Worm (Caenorhabditis elegans): ENCODE data around the gene ZC302.3.

ZC302.3 gene

DNA sequence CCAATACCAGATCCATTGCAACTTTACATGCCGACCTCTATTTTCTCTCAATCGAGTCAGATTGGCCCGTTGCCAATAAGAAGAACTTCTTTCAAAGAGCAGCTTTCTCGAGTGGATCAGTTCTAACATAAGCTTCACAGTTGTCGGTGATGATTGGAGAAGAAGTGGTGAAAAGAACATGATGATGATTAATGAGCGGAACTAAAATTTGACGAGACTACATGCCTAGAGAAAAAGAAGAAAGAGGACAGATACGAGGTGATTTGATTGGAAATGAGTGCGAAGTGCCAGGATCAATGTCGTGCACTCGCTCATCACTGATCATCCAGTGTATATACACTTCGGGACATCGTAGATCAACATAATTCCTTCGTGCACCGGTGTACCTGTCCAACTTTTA, 13.6 kb downstream of the ZC302.3 start (continued):
- TF ChIP-seq crh-2 (tag; optimal IDR thresholded peaks at IDR 0.05) (no peak), blmp-1 (tag; optimal IDR thresholded peaks at IDR 0.05; ENCODE audit: insufficient read depth) (no peak)

DNA sequence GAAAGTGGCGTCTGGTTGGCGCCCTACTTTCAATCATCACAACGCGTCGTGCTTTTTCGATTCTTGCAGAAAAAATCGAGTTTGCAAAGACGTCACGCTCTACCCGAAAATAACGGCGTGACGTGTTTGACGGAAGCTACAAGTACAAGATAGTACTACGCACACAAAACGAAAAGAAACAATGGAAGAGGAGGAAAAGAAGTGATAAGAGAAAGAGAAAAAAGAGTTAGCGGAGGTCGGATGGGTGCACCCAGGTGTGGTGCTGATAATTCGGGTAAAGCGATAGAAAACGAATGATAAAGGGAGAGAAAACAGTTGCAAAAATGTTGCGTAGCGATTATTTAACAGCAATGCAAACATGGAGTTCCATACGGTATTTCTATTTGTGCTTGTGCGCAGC, 14.6 kb downstream of the ZC302.3 start:
- no peak for TF ChIP-seq R02D3.7 (tag; optimal IDR thresholded peaks at IDR 0.05)
- TF ChIP-seq fos-1 (tag; optimal IDR thresholded peaks at IDR 0.05) = peak; percentile 76
- peak; percentile 73 for TF ChIP-seq sma-9 (GFP tag; optimal IDR thresholded peaks at IDR 0.05)
- no peak for TF ChIP-seq sma-9 (tag; optimal IDR thresholded peaks at IDR 0.05)
- TF ChIP-seq egl-27 (tag; optimal IDR thresholded peaks at IDR 0.05) = peak; percentile 8
- TF ChIP-seq sma-3 (GFP tag; optimal IDR thresholded peaks at IDR 0.05) = peak; percentile 32
- peak in 1 of 2 experiments; percentile 27 for TF ChIP-seq mdl-1 (tag; optimal IDR thresholded peaks at IDR 0.05)
- no peak for TF ChIP-seq C34F6.9 (tag; optimal IDR thresholded peaks at IDR 0.05)
- peak; percentile 33 for TF ChIP-seq gmeb-1 (tag; optimal IDR thresholded peaks at IDR 0.05)
- TF ChIP-seq F13H6.1 (tag; optimal IDR thresholded peaks at IDR 0.05) = peak; percentile 67
- TF ChIP-seq lin-13 (GFP tag; optimal IDR thresholded peaks at IDR 0.05) = no peak
- no peak for TF ChIP-seq ztf-11 (tag; optimal IDR thresholded peaks at IDR 0.05)
- no peak for TF ChIP-seq nhr-23 (tag; optimal IDR thresholded peaks at IDR 0.05)
- peak; percentile 52 for TF ChIP-seq crh-2 (tag; optimal IDR thresholded peaks at IDR 0.05)
- TF ChIP-seq dmd-4 (tag; optimal IDR thresholded peaks at IDR 0.05) = no peak
- TF ChIP-seq aly-2 (tag; optimal IDR thresholded peaks at IDR 0.05) = no peak
- TF ChIP-seq sem-4 (tag; optimal IDR thresholded peaks at IDR 0.05) = no peak
- TF ChIP-seq ceh-16 (tag; optimal IDR thresholded peaks at IDR 0.05) = no peak
- TF ChIP-seq unc-39 (tag; optimal IDR thresholded peaks at IDR 0.05) = no peak
- peak; percentile 28 for TF ChIP-seq nhr-129 (tag; optimal IDR thresholded peaks at IDR 0.05)

- no peak for TF ChIP-seq sem-4 (tag; optimal IDR thresholded peaks at IDR 0.05)
- peak; percentile 15 for TF ChIP-seq nhr-25 (tag; optimal IDR thresholded peaks at IDR 0.05)
Observed at ce11 chrV:10725424-10725951, 15.8 kb downstream of the ZC302.3 start.

DNA sequence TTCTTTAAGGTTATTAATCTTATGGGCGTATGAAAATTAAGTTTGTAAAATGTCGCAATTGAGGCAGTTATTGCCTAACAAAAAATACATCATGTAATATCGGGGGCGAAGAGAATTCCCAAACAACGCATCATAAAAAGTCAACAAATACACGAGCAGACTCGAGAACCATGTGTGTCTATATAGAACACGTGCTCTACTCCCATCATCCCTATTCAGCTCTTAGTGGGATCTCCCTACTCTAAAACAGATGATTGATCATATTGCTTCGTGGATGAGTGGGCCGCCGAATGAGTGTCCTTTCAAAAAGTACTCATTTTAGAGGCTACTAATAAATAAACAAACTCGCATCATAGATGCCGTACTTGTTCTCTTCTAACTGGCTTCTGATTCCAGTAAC, 16.8 kb downstream of the ZC302.3 start:
- TF ChIP-seq C34F6.9 (tag; optimal IDR thresholded peaks at IDR 0.05) = no peak
- peak; percentile 46 for TF ChIP-seq sma-9 (GFP tag; optimal IDR thresholded peaks at IDR 0.05)
- no peak for TF ChIP-seq sma-9 (tag; optimal IDR thresholded peaks at IDR 0.05)
- no peak for TF ChIP-seq mdl-1 (tag; optimal IDR thresholded peaks at IDR 0.05)
- no peak for TF ChIP-seq skn-1 (tag; optimal IDR thresholded peaks at IDR 0.05)
- no peak for TF ChIP-seq nhr-10 (tag; optimal IDR thresholded peaks at IDR 0.05)
- no peak for TF ChIP-seq aly-2 (tag; optimal IDR thresholded peaks at IDR 0.05)
- no peak for TF ChIP-seq R02D3.7 (tag; optimal IDR thresholded peaks at IDR 0.05)
- TF ChIP-seq nhr-21 (tag; optimal IDR thresholded peaks at IDR 0.05) = no peak
- no peak for TF ChIP-seq peb-1 (tag; optimal IDR thresholded peaks at IDR 0.05)
- TF ChIP-seq ZK546.5 (tag; optimal IDR thresholded peaks at IDR 0.05) = no peak
- TF ChIP-seq nhr-129 (tag; optimal IDR thresholded peaks at IDR 0.05) = peak; percentile 6

ce11 chrV:10723583-10723982, 17.7 kb downstream of the ZC302.3 start:
- TF ChIP-seq nhr-10 (tag; optimal IDR thresholded peaks at IDR 0.05) (no peak), ztf-1 (GFP tag; conservative IDR thresholded peaks at IDR 0.05) (no peak), ztf-4 (tag; optimal IDR thresholded peaks at IDR 0.05) (no peak), skn-1 (tag; optimal IDR thresholded peaks at IDR 0.05) (no peak)

ce11 chrV:10723181-10723580, 18.1 kb downstream of the ZC302.3 start:
- TF ChIP-seq ceh-16 (tag; optimal IDR thresholded peaks at IDR 0.05) (no peak), egl-27 (tag; optimal IDR thresholded peaks at IDR 0.05) (no peak), nhr-21 (tag; optimal IDR thresholded peaks at IDR 0.05) (no peak), C34F6.9 (tag; optimal IDR thresholded peaks at IDR 0.05) (peak; percentile 24), lsy-2 (tag; optimal IDR thresholded peaks at IDR 0.05) (peak in 1 of 2 experiments; percentile 30), crh-2 (tag; optimal IDR thresholded peaks at IDR 0.05) (peak; percentile 20), nhr-237 (tag; optimal IDR thresholded peaks at IDR 0.05) (no peak), nhr-129 (tag; optimal IDR thresholded peaks at IDR 0.05) (no peak), ama-1 (optimal IDR thresholded peaks at IDR 0.05) (no peak), snpc-4 (tag; optimal IDR thresholded peaks at IDR 0.05) (no peak), zag-1 (tag; optimal IDR thresholded peaks at IDR 0.05) (no peak), unc-62 (GFP tag; optimal IDR thresholded peaks at IDR 0.05) (no peak), nhr-11 (tag; optimal IDR thresholded peaks at IDR 0.05) (no peak), mbf-1 (tag; optimal IDR thresholded peaks at IDR 0.05) (no peak), elt-1 (tag; optimal IDR thresholded peaks at IDR 0.05) (no peak), peb-1 (tag; optimal IDR thresholded peaks at IDR 0.05) (no peak), blmp-1 (tag; optimal IDR thresholded peaks at IDR 0.05; ENCODE audit: insufficient read depth) (no peak), ztf-4 (tag; optimal IDR thresholded peaks at IDR 0.05) (no peak), mab-5 (tag; optimal IDR thresholded peaks at IDR 0.05) (no peak), alr-1 (tag; optimal IDR thresholded peaks at IDR 0.05) (no peak), ceh-82 (tag; optimal IDR thresholded peaks at IDR 0.05) (no peak), lin-13 (GFP tag; optimal IDR thresholded peaks at IDR 0.05) (no peak), nhr-12 (tag; optimal IDR thresholded peaks at IDR 0.05) (no peak), sma-9 (GFP tag; optimal IDR thresholded peaks at IDR 0.05) (peak; percentile 58), sma-9 (tag; optimal IDR thresholded peaks at IDR 0.05) (no peak), ztf-11 (tag; optimal IDR thresholded peaks at IDR 0.05) (no peak), skn-1 (tag; optimal IDR thresholded peaks at IDR 0.05) (no peak), lin-11 (tag; optimal IDR thresholded peaks at IDR 0.05) (peak; percentile 9)

Data from whole organism, L2 larva.